Worm (Caenorhabditis elegans): ENCODE measurements around the gene Y57G11C.20.

The Y57G11C.20 gene

ce11 chrIV:14853703-14854102 is 10.5 kb downstream of the Y57G11C.20 start, which contains the start of gene Y57G11C.52:
Gene Y57G11C.52 (plus strand): TSS chrIV:14854003.
- TF ChIP-seq jun-1 (tag; optimal IDR thresholded peaks at IDR 0.05) = no peak
- TF ChIP-seq ceh-63 (GFP tag; optimal IDR thresholded peaks at IDR 0.05) = no peak
- TF ChIP-seq nhr-85 (tag) = peak; percentile 0
- TF ChIP-seq tlp-1 (tag; optimal IDR thresholded peaks at IDR 0.05) = no peak
- TF ChIP-seq C16A3.4 (tag; optimal IDR thresholded peaks at IDR 0.05) = no peak

- TF ChIP-seq dsc-1 (tag; optimal IDR thresholded peaks at IDR 0.05) (no peak), lin-14 (GFP tag; optimal IDR thresholded peaks at IDR 0.05) (no peak), egl-13 (tag; optimal IDR thresholded peaks at IDR 0.05) (no peak), ztf-11 (tag; optimal IDR thresholded peaks at IDR 0.05) (no peak), ces-1 (GFP tag; optimal IDR thresholded peaks at IDR 0.05) (no peak), nhr-84 (tag; optimal IDR thresholded peaks at IDR 0.05) (no peak), zag-1 (tag; optimal IDR thresholded peaks at IDR 0.05) (no peak), ets-5 (GFP tag; IDR thresholded peaks at IDR 0.05) (no peak), C34B4.2 (tag; optimal IDR thresholded peaks at IDR 0.05) (no peak), lsy-2 (tag; optimal IDR thresholded peaks at IDR 0.05) (no peak), efl-1 (optimal IDR thresholded peaks at IDR 0.05) (no peak), efl-1 (GFP tag; optimal IDR thresholded peaks at IDR 0.05 in 1 of 2) (no peak), jun-1 (tag; optimal IDR thresholded peaks at IDR 0.05) (no peak), hpl-2 (GFP tag; optimal IDR thresholded peaks at IDR 0.05) (no peak), rnt-1 (tag; optimal IDR thresholded peaks at IDR 0.05) (no peak), nhr-71 (tag; optimal IDR thresholded peaks at IDR 0.05) (no peak), dpl-1 (GFP tag; optimal IDR thresholded peaks at IDR 0.05) (no peak)
Measured at ce11 chrIV:14861691-14862090, 18.5 kb downstream of the Y57G11C.20 start, which contains the start of gene Y57G11C.23. Gene Y57G11C.23 (minus strand): TSS chrIV:14861791.

ce11 chrIV:14862147-14862546 is 19.0 kb downstream of the Y57G11C.20 start, which contains the start of gene Y57G11C.38:
Gene Y57G11C.38 (plus strand): TSS chrIV:14862447.
- TF ChIP-seq skn-1 (tag; optimal IDR thresholded peaks at IDR 0.05) (no peak), fos-1 (tag; optimal IDR thresholded peaks at IDR 0.05) (no peak), ceh-63 (GFP tag; optimal IDR thresholded peaks at IDR 0.05) (no peak), Y116A8C.19 (tag; optimal IDR thresholded peaks at IDR 0.05; ENCODE audit: borderline replicate concordance) (no peak), unc-62 (GFP tag; optimal IDR thresholded peaks at IDR 0.05) (no peak), nhr-76 (tag; optimal IDR thresholded peaks at IDR 0.05) (no peak), tlp-1 (tag; optimal IDR thresholded peaks at IDR 0.05) (no peak), elt-3 (tag; optimal IDR thresholded peaks at IDR 0.05) (no peak), F16B12.6 (tag; optimal IDR thresholded peaks at IDR 0.05) (no peak), lin-14 (GFP tag; optimal IDR thresholded peaks at IDR 0.05) (no peak), pag-3 (tag; optimal IDR thresholded peaks at IDR 0.05; ENCODE audit: borderline replicate concordance, insufficient read depth) (no peak), egl-27 (tag; optimal IDR thresholded peaks at IDR 0.05) (no peak), blmp-1 (tag; optimal IDR thresholded peaks at IDR 0.05) (no peak), unc-86 (tag; optimal IDR thresholded peaks at IDR 0.05) (no peak), nhr-237 (tag; optimal IDR thresholded peaks at IDR 0.05) (no peak), fkh-4 (tag; optimal IDR thresholded peaks at IDR 0.05; ENCODE audit: borderline replicate concordance) (no peak), nhr-85 (tag) (no peak), nhr-28 (tag; optimal IDR thresholded peaks at IDR 0.05) (no peak), pax-3 (tag; optimal IDR thresholded peaks at IDR 0.05) (no peak)

- TF ChIP-seq efl-1 (optimal IDR thresholded peaks at IDR 0.05) (no peak), efl-1 (GFP tag; optimal IDR thresholded peaks at IDR 0.05 in 1 of 2) (peak in 1 of 2 experiments; percentile 27), snpc-4 (tag; optimal IDR thresholded peaks at IDR 0.05) (peak; percentile 22), fkh-10 (GFP tag; optimal IDR thresholded peaks at IDR 0.05) (no peak)
Measured at ce11 chrIV:14863772-14864171, 20.6 kb downstream of the Y57G11C.20 start.

Measured in whole organism, L1 larva.